Worm (Caenorhabditis elegans) whole organism, mixed stage, embryonic: ENCODE data around the gene C01G6.2.

Source experiments
- nhr-12 ChIP-seq: fragments of 150-350 bp; optimal IDR thresholded peaks from 2 replicates; lab custom pipeline; 2014; ENCODE audit warnings: missing biosample characterization, missing genetic modification characterization
- nhr-76 ChIP-seq: sonication (generic microtip); optimal IDR thresholded peaks from 2 replicates; lab custom pipeline; 2017; ENCODE audit warnings: missing biosample characterization, missing genetic modification characterization
- ztf-11 ChIP-seq: fragments of 150-350 bp; optimal IDR thresholded peaks from 2 replicates; lab custom pipeline; 2014; ENCODE audit warnings: missing biosample characterization, missing genetic modification characterization

DNA sequence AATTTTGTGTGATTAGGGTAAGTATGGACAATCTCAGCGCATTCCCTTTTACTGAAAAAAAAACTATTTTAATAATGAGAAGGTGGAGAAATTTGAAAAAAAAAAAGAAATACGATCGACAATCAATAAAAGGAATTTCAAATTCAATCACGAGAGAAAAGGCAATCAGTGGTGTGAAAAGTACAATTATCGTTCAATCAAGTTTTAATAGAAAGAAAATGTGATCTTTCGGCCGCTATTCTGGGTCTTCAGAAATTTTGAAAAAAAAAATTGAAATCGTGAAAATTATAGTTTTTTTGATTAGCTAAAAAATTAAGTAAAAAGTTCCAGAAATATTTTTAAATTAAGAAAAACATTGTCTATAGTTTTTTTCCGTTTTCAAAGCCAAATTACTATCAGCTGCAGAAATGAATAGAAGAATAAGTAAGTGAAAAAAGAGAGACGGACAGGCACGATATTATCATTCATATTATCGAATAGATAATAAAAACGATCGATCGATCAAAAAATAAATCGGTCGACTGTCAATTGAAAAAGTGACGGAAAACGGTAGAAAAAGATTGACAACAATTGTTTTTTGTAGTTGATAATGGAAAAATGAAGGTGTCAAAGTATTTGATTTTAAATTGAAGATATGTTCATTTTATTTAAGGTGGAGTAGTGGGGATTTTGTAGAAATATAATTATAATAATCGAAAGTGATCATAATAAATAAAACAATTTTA is 13.4 kb downstream of the C01G6.2 start, which contains the start of gene gldi-3:
- no peak for TF ChIP-seq nhr-76 (tag; lab: Kevin White, UChicago)
- no peak for TF ChIP-seq ztf-11 (tag; lab: Kevin White, UChicago)
- no peak for TF ChIP-seq nhr-12 (tag; lab: Kevin White, UChicago)
